Fruit fly (Drosophila melanogaster) whole organism, embryonic: ENCODE results near the gene Tre1.
A peak's percentile ranks its signal among the peaks of the same experiment; 100 is the strongest.

Experiments used
- Aef1 ChIP-seq: fragments of 200-800 bp; sonication (Bioruptor generic); IDR thresholded peaks from 3 replicates; pipeline ENCODE4 v1.3.6; 2022; ENCODE audit warnings: missing biosample characterization, missing genetic modification characterization
- Atf6 ChIP-seq: fragments of 200-800 bp; sonication (Bioruptor generic); IDR thresholded peaks from 2 replicates; pipeline ENCODE4 v1.3.6; 2022; ENCODE audit warnings: missing biosample characterization, missing genetic modification characterization
- CG10431 ChIP-seq: fragments of 200-800 bp; sonication (Bioruptor generic); optimal IDR thresholded peaks from 3 replicates; lab custom pipeline; 2018; ENCODE audit warnings: missing biosample characterization, mild to moderate bottlenecking, missing genetic modification characterization
- CG12659 ChIP-seq: fragments of 200-800 bp; sonication (Bioruptor generic); optimal IDR thresholded peaks from 3 replicates; lab custom pipeline; 2017; ENCODE audit warnings: mild to moderate bottlenecking, missing biosample characterization, missing genetic modification reagents, missing genetic modification characterization
- CG13287 ChIP-seq: fragments of 200-800 bp; sonication (Bioruptor generic); IDR thresholded peaks from 2 replicates; pipeline ENCODE4 v1.3.6; 2022; ENCODE audit warnings: missing biosample characterization, missing genetic modification characterization; ENCODE audit not compliant: partially characterized antibody
- CG15011 ChIP-seq: fragments of 200-800 bp; sonication (Bioruptor generic); optimal IDR thresholded peaks from 3 replicates; lab custom pipeline; 2018; ENCODE audit warnings: missing biosample characterization, mild to moderate bottlenecking, missing genetic modification characterization
- CG15269 ChIP-seq: fragments of 200-800 bp; sonication (Bioruptor generic); optimal IDR thresholded peaks from 2 replicates; lab custom pipeline; 2018; ENCODE audit warnings: missing biosample characterization, mild to moderate bottlenecking, missing genetic modification characterization, moderate library complexity
- CG1529 ChIP-seq: fragments of 200-800 bp; sonication (Bioruptor generic); optimal IDR thresholded peaks from 3 replicates; lab custom pipeline; 2018; ENCODE audit warnings: missing biosample characterization, missing genetic modification characterization
- CG17186 ChIP-seq: fragments of 200-800 bp; sonication (Bioruptor generic); optimal IDR thresholded peaks from 3 replicates; lab custom pipeline; 2017; ENCODE audit warnings: missing biosample characterization, missing genetic modification reagents, missing genetic modification characterization
- CG17829 ChIP-seq: fragments of 200-800 bp; optimal IDR thresholded peaks from 2 replicates; lab custom pipeline; 2019; ENCODE audit warnings: missing biosample characterization, mild to moderate bottlenecking, missing genetic modification characterization, moderate library complexity
- CG2678 ChIP-seq: fragments of 200-800 bp; sonication (Bioruptor generic); optimal IDR thresholded peaks from 3 replicates; lab custom pipeline; 2019; ENCODE audit warnings: missing biosample characterization, mild to moderate bottlenecking, missing genetic modification characterization, moderate library complexity
- CG30403 ChIP-seq: fragments of 200-800 bp; sonication (Bioruptor generic); optimal IDR thresholded peaks from 3 replicates; lab custom pipeline; 2016; ENCODE audit warnings: missing biosample characterization, missing genetic modification characterization
- CG3163 ChIP-seq: fragments of 200-800 bp; sonication (Bioruptor generic); optimal IDR thresholded peaks from 3 replicates; lab custom pipeline; 2016; ENCODE audit warnings: missing biosample characterization, missing genetic modification characterization
- CG32532 ChIP-seq: fragments of 200-800 bp; sonication (Bioruptor generic); IDR thresholded peaks from 2 replicates; pipeline ENCODE4 v1.3.6; 2022; ENCODE audit warnings: missing biosample characterization, missing genetic modification characterization
- CG3847 ChIP-seq: fragments of 200-800 bp; sonication (Bioruptor generic); IDR thresholded peaks from 2 replicates; pipeline ENCODE4 v1.3.6; 2022; ENCODE audit warnings: missing biosample characterization, missing genetic modification characterization
- CG5953 ChIP-seq: fragments of 200-800 bp; sonication (Bioruptor generic); IDR thresholded peaks from 2 replicates; pipeline ENCODE4 v1.3.6; 2022; ENCODE audit warnings: missing biosample characterization, missing genetic modification characterization
- CG6175 ChIP-seq: fragments of 200-800 bp; sonication (Bioruptor generic); IDR thresholded peaks from 3 replicates; pipeline ENCODE4 v1.3.6; 2022; ENCODE audit warnings: missing biosample characterization, missing genetic modification characterization
- CG7786 ChIP-seq: fragments of 200-800 bp; sonication (Bioruptor generic); optimal IDR thresholded peaks from 2 replicates; lab custom pipeline; 2016; ENCODE audit warnings: missing biosample characterization, missing genetic modification characterization
- CG9876 ChIP-seq: fragments of 200-800 bp; sonication (Bioruptor generic); optimal IDR thresholded peaks from 2 replicates; lab custom pipeline; 2016; ENCODE audit warnings: missing biosample characterization, missing genetic modification characterization
- CG9932 ChIP-seq: fragments of 200-800 bp; sonication (Bioruptor generic); IDR thresholded peaks from 2 replicates; pipeline ENCODE4 v1.3.6; 2022; ENCODE audit warnings: missing biosample characterization, missing genetic modification characterization
- CHES-1-like ChIP-seq: fragments of 200-800 bp; sonication (Bioruptor generic); optimal IDR thresholded peaks from 2 replicates; lab custom pipeline; 2016; ENCODE audit warnings: missing biosample characterization, missing genetic modification characterization
- Deaf1 ChIP-seq: fragments of 200-800 bp; optimal IDR thresholded peaks from 3 replicates; lab custom pipeline; 2019; ENCODE audit warnings: missing biosample characterization, mild to moderate bottlenecking, missing genetic modification characterization, moderate library complexity
- Dfd ChIP-seq, 2 experiments: fragments of >200 bp; optimal IDR thresholded peaks; 2 replicates each; lab custom pipeline; 2017; ENCODE audit warnings: missing biosample characterization in 2 of 2, missing genetic modification characterization in 2 of 2
- Doc2 ChIP-seq: fragments of 200-800 bp; sonication (Bioruptor generic); IDR thresholded peaks from 2 replicates; pipeline ENCODE4 v1.3.6; 2022; ENCODE audit warnings: missing biosample characterization, missing genetic modification characterization
- E2f2 ChIP-seq: fragments of 200-800 bp; sonication (Bioruptor generic); IDR thresholded peaks from 2 replicates; pipeline ENCODE4 v1.3.6; 2022; ENCODE audit warnings: missing biosample characterization, missing genetic modification characterization
- Ets65A ChIP-seq: fragments of 200-800 bp; sonication (Bioruptor generic); peaks from one replicate; lab custom pipeline; 2016; ENCODE audit warnings: missing biosample characterization, missing genetic modification characterization
- Gsc ChIP-seq: fragments of 200-800 bp; sonication (Bioruptor generic); IDR thresholded peaks from 2 replicates; pipeline ENCODE4 v1.3.6; 2022; ENCODE audit warnings: missing biosample characterization, missing genetic modification characterization
- H2.0 ChIP-seq: fragments of 200-800 bp; sonication (Bioruptor generic); IDR thresholded peaks from 2 replicates; pipeline ENCODE4 v1.3.6; 2022; ENCODE audit warnings: missing biosample characterization, missing genetic modification characterization
- Lim3 ChIP-seq: fragments of 200-800 bp; sonication (Bioruptor generic); IDR thresholded peaks from 2 replicates; pipeline ENCODE4 v1.3.6; 2022; ENCODE audit warnings: missing biosample characterization, missing genetic modification characterization
- Mes4 ChIP-seq: fragments of 200-800 bp; sonication (Bioruptor generic); optimal IDR thresholded peaks from 2 replicates; lab custom pipeline; 2016; ENCODE audit warnings: missing biosample characterization, missing genetic modification characterization
- Rx ChIP-seq: fragments of 200-800 bp; sonication (Bioruptor generic); IDR thresholded peaks from 2 replicates; pipeline ENCODE4 v1.3.6; 2022; ENCODE audit warnings: missing biosample characterization, missing genetic modification characterization
- Scr ChIP-seq: fragments of 200-800 bp; sonication (Bioruptor generic); IDR thresholded peaks from 2 replicates; pipeline ENCODE4 v1.3.6; 2022; ENCODE audit warnings: missing biosample characterization, missing genetic modification characterization; ENCODE audit not compliant: partially characterized antibody
- Side ChIP-seq: fragments of 200-800 bp; sonication (Bioruptor generic); optimal IDR thresholded peaks from 2 replicates; lab custom pipeline; 2016; ENCODE audit warnings: missing biosample characterization, missing genetic modification characterization
- ab ChIP-seq: fragments of 200-800 bp; sonication (Bioruptor generic); optimal IDR thresholded peaks from 2 replicates; lab custom pipeline; 2016; ENCODE audit warnings: missing biosample characterization, missing genetic modification characterization
- ase ChIP-seq: fragments of 200-800 bp; sonication (Bioruptor generic); IDR thresholded peaks from 3 replicates; pipeline ENCODE4 v1.3.6; 2022; ENCODE audit warnings: missing biosample characterization, missing genetic modification characterization
- bigmax ChIP-seq: fragments of 200-800 bp; sonication (Bioruptor generic); optimal IDR thresholded peaks from 2 replicates; lab custom pipeline; 2018; ENCODE audit warnings: missing biosample characterization, mild to moderate bottlenecking, missing genetic modification characterization
- cato ChIP-seq: fragments of 200-800 bp; sonication (Bioruptor generic); optimal IDR thresholded peaks from 2 replicates; lab custom pipeline; 2016; ENCODE audit warnings: missing biosample characterization, missing genetic modification characterization, borderline replicate concordance
- chn ChIP-seq: fragments of 200-800 bp; sonication (Bioruptor generic); optimal IDR thresholded peaks from 2 replicates; lab custom pipeline; 2016; ENCODE audit warnings: missing biosample characterization, missing genetic modification characterization
- dpn ChIP-seq, 2 experiments: fragments of 200-800 bp; sonication (Bioruptor generic); optimal IDR thresholded peaks; 3 replicates each; lab custom pipeline; 2016; ENCODE audit warnings: missing biosample characterization in 2 of 2, missing genetic modification characterization in 2 of 2
- fru ChIP-seq: fragments of >200 bp; optimal IDR thresholded peaks from 2 replicates; lab custom pipeline; 2017
- fu2 ChIP-seq: fragments of 200-800 bp; sonication (Bioruptor generic); optimal IDR thresholded peaks from 2 replicates; lab custom pipeline; 2016; ENCODE audit warnings: missing biosample characterization, missing genetic modification characterization
- gro ChIP-seq: fragments of 200-800 bp; sonication (Bioruptor generic); optimal IDR thresholded peaks from 2 replicates; lab custom pipeline; 2016; ENCODE audit warnings: missing biosample characterization, missing genetic modification characterization
- gt ChIP-seq: fragments of 200-800 bp; sonication (Bioruptor generic); IDR thresholded peaks from 2 replicates; pipeline ENCODE4 v1.3.6; 2022; ENCODE audit warnings: missing biosample characterization, missing genetic modification characterization
- inv ChIP-seq: fragments of 200-800 bp; sonication (Bioruptor generic); IDR thresholded peaks from 2 replicates; pipeline ENCODE4 v1.3.6; 2022; ENCODE audit warnings: missing biosample characterization, missing genetic modification characterization; ENCODE audit not compliant: partially characterized antibody
- nerfin-2 ChIP-seq: fragments of 200-800 bp; sonication (Bioruptor generic); IDR thresholded peaks from 2 replicates; pipeline ENCODE4 v1.3.6; 2022; ENCODE audit warnings: missing biosample characterization, missing genetic modification characterization; ENCODE audit not compliant: partially characterized antibody
- otp ChIP-seq: fragments of 200-800 bp; sonication (Bioruptor generic); IDR thresholded peaks from 3 replicates; pipeline ENCODE4, ENCODE4 v1.3.6; 2022; ENCODE audit warnings: missing biosample characterization, missing genetic modification characterization
- pnt ChIP-seq: fragments of 200-800 bp; sonication (Bioruptor generic); optimal IDR thresholded peaks from 3 replicates; lab custom pipeline; 2016; ENCODE audit warnings: missing biosample characterization, missing genetic modification characterization
- pzg ChIP-seq: fragments of 200-800 bp; sonication (Bioruptor generic); optimal IDR thresholded peaks from 3 replicates; lab custom pipeline; 2018; ENCODE audit warnings: missing biosample characterization, mild to moderate bottlenecking, missing genetic modification characterization, moderate library complexity
- stwl ChIP-seq: fragments of 200-800 bp; sonication (Bioruptor generic); optimal IDR thresholded peaks from 3 replicates; lab custom pipeline; 2018; ENCODE audit warnings: missing biosample characterization, mild to moderate bottlenecking, missing genetic modification characterization, moderate library complexity
- tll ChIP-seq, 2 experiments: fragments of 200-800 bp in 1 of 2; fragments of >200 bp in 1 of 2; sonication (Bioruptor generic) in 1 of 2; optimal IDR thresholded peaks; 2 replicates each; lab custom pipeline; 2017 to 2019; ENCODE audit warnings: missing biosample characterization in 2 of 2, missing genetic modification characterization in 2 of 2, mild to moderate bottlenecking in 1 of 2, moderate library complexity in 1 of 2
- trh ChIP-seq: fragments of 200-800 bp; sonication (Bioruptor generic); optimal IDR thresholded peaks from 2 replicates; lab custom pipeline; 2016; ENCODE audit warnings: missing biosample characterization, missing genetic modification characterization
- twi ChIP-seq: fragments of 200-800 bp; optimal IDR thresholded peaks from 2 replicates; lab custom pipeline; 2019; ENCODE audit warnings: missing biosample characterization, mild to moderate bottlenecking, missing genetic modification characterization, moderate library complexity

Gene Tre1

DNA sequence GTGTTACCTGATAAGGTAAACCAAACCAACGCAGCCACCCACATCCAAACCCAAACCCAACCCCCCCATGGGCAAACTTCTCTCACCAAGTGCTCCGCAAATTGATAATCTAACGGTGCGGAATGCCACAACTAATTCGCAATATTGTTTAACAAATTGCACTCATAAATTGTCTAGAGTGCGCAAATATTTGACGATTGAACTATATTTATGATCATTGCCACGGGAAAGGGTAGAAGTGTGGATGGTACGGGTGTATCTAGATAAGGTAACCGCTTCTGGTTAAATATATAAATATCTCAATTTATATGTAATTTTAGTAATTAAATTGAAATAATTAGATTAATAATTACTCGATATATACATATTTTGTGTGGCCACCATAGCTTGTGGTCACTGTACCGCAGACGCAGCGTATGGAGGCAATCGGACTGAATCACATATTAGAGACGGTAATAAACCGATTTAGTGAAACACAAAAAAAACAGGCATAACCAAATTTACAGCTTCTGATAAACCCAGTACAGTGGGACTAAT is 38.8 kb upstream of the Tre1 start (continued):
- TF ChIP-seq chn (GFP tag; lab: Kevin White, UChicago): no peak
- TF ChIP-seq CG9932 (GFP tag; lab: Robert Waterston, UW): peak; percentile 80
- no peak for TF ChIP-seq gro
- TF ChIP-seq CG7786 (GFP tag; lab: Kevin White, UChicago): no peak
- no peak for TF ChIP-seq inv (GFP tag; lab: Robert Waterston, UW)
- TF ChIP-seq fru (lab: Kevin White, UChicago): no peak
- no peak for TF ChIP-seq gt
- TF ChIP-seq Ets65A (GFP tag; lab: Kevin White, UChicago): no peak
- peak; percentile 61 for TF ChIP-seq CG12659 (GFP tag; lab: Kevin White, UChicago)
- no peak for TF ChIP-seq Doc2 (GFP tag; lab: Robert Waterston, UW)
- TF ChIP-seq cato (GFP tag; lab: Kevin White, UChicago): no peak
- TF ChIP-seq CG13287: no peak
- TF ChIP-seq CG15269 (tag; lab: Kevin White, UChicago): peak; percentile 81
- TF ChIP-seq otp (GFP tag; lab: Robert Waterston, UW): peak; percentile 38; the same call in 1 of the 3 replicates
- no peak for TF ChIP-seq Side
- peak; percentile 5 for TF ChIP-seq CG17829 (tag; lab: Kevin White, UChicago)
- peak; percentile 38; the same call in 1 of the 2 replicates for TF ChIP-seq E2f2 (GFP tag; lab: Robert Waterston, UW)
- peak; percentile 58; the same call in 2 of the 3 replicates for TF ChIP-seq Aef1 (GFP tag; lab: Robert Waterston, UW)
- peak; percentile 61 for TF ChIP-seq H2.0 (GFP tag; lab: Robert Waterston, UW)
- TF ChIP-seq trh: no peak
- TF ChIP-seq CG3847 (GFP tag; lab: Robert Waterston, UW): peak; percentile 77
- TF ChIP-seq CG3163 (GFP tag; lab: Kevin White, UChicago): no peak
- peak; percentile 85 for TF ChIP-seq CG2678 (tag; lab: Kevin White, UChicago)
- TF ChIP-seq CG6175: peak; percentile 64; the same call in 2 of the 3 replicates
- TF ChIP-seq CG9876: no peak
- no peak for TF ChIP-seq Lim3 (GFP tag; lab: Robert Waterston, UW)
- peak; percentile 21; the same call in 1 of the 2 replicates for TF ChIP-seq Rx (GFP tag; lab: Robert Waterston, UW)
- TF ChIP-seq Mes4: no peak
- TF ChIP-seq Dfd (GFP tag; optimal IDR thresholded peaks at IDR 0.05; lab: Kevin White, UChicago): no peak
- no peak for TF ChIP-seq pnt (GFP tag; lab: Kevin White, UChicago)
- peak; percentile 90 for TF ChIP-seq CG32532 (GFP tag; lab: Robert Waterston, UW)
- no peak for TF ChIP-seq CHES-1-like (GFP tag; lab: Kevin White, UChicago)
- TF ChIP-seq Deaf1 (tag; lab: Kevin White, UChicago): peak; percentile 27
- TF ChIP-seq fu2: no peak
- TF ChIP-seq CG17186: no peak
- no peak for TF ChIP-seq twi (tag; lab: Kevin White, UChicago)
- peak; percentile 30 for TF ChIP-seq CG15011 (GFP tag; lab: Kevin White, UChicago)
- TF ChIP-seq Scr (GFP tag; lab: Robert Waterston, UW): no peak
- no peak for TF ChIP-seq ab (GFP tag; lab: Kevin White, UChicago)
- TF ChIP-seq CG5953 (GFP tag; lab: Robert Waterston, UW): no peak
- TF ChIP-seq dpn (GFP tag; optimal IDR thresholded peaks at IDR 0.05; lab: Kevin White, UChicago): peak in 1 of 2 experiments; percentile 49
- no peak for TF ChIP-seq stwl (tag; lab: Kevin White, UChicago)
- TF ChIP-seq nerfin-2: no peak
- no peak for TF ChIP-seq CG1529 (GFP tag; lab: Kevin White, UChicago)
- no peak for TF ChIP-seq tll (GFP tag; optimal IDR thresholded peaks at IDR 0.05; lab: Kevin White, UChicago)
- TF ChIP-seq ase (GFP tag; lab: Robert Waterston, UW): peak; percentile 16; the same call in 1 of the 3 replicates
- peak; percentile 52 for TF ChIP-seq CG30403 (GFP tag; lab: Kevin White, UChicago)
- TF ChIP-seq Gsc (GFP tag; lab: Robert Waterston, UW): no peak
- no peak for TF ChIP-seq pzg
- peak; percentile 86 for TF ChIP-seq Atf6 (GFP tag; lab: Robert Waterston, UW)
- TF ChIP-seq bigmax (GFP tag; lab: Kevin White, UChicago): no peak
- no peak for TF ChIP-seq CG10431 (GFP tag; lab: Kevin White, UChicago)
